Fruit fly (Drosophila melanogaster) whole organism, embryonic: ENCODE results near the gene CG4880.

Source experiments
- B-H1 ChIP-seq: fragments of 200-800 bp; sonication (Bioruptor generic); IDR thresholded peaks from 3 replicates; pipeline ENCODE4 v1.3.6; 2022; ENCODE audit warnings: missing biosample characterization, missing genetic modification characterization
- Bteb2 ChIP-seq: fragments of 200-800 bp; sonication (Bioruptor generic); optimal IDR thresholded peaks from 2 replicates; lab custom pipeline; 2016; ENCODE audit warnings: missing biosample characterization, missing genetic modification characterization
- CG10267 ChIP-seq: fragments of 200-800 bp; sonication (Bioruptor generic); optimal IDR thresholded peaks from 2 replicates; lab custom pipeline; 2018; ENCODE audit warnings: missing biosample characterization, mild to moderate bottlenecking, missing genetic modification characterization, moderate library complexity
- CG12219 ChIP-seq: fragments of 200-800 bp; sonication (Bioruptor generic); optimal IDR thresholded peaks from 3 replicates; lab custom pipeline; 2018; ENCODE audit warnings: missing biosample characterization, mild to moderate bottlenecking, missing genetic modification characterization
- CG1233 ChIP-seq: fragments of 200-800 bp; sonication (Bioruptor generic); optimal IDR thresholded peaks from 4 replicates; lab custom pipeline; 2018; ENCODE audit warnings: missing biosample characterization, mild to moderate bottlenecking, missing genetic modification characterization
- CG13424 ChIP-seq: fragments of 200-800 bp; sonication (Bioruptor generic); optimal IDR thresholded peaks from 2 replicates; lab custom pipeline; 2019; ENCODE audit warnings: missing biosample characterization, mild to moderate bottlenecking, missing genetic modification characterization, moderate library complexity
- CG13624 ChIP-seq: fragments of 200-800 bp; sonication (Bioruptor generic); optimal IDR thresholded peaks from 2 replicates; lab custom pipeline; 2016; ENCODE audit warnings: missing biosample characterization, missing genetic modification characterization
- CG16863 ChIP-seq: fragments of 200-800 bp; sonication (Bioruptor generic); optimal IDR thresholded peaks from 3 replicates; lab custom pipeline; 2016; ENCODE audit warnings: missing biosample characterization, missing genetic modification characterization
- CG17912 ChIP-seq: fragments of 200-800 bp; sonication (Bioruptor generic); optimal IDR thresholded peaks from 2 replicates; lab custom pipeline; 2018; ENCODE audit warnings: missing biosample characterization, mild to moderate bottlenecking, missing genetic modification characterization
- CG2875 ChIP-seq: fragments of 200-800 bp; sonication (Bioruptor generic); optimal IDR thresholded peaks from 2 replicates; lab custom pipeline; 2017; ENCODE audit warnings: missing biosample characterization, mild to moderate bottlenecking, missing genetic modification characterization, missing genetic modification reagents
- CG30020 ChIP-seq: fragments of 200-800 bp; optimal IDR thresholded peaks from 2 replicates; lab custom pipeline; 2019; ENCODE audit warnings: missing biosample characterization, mild to moderate bottlenecking, missing genetic modification characterization, moderate library complexity
- CG31388 ChIP-seq: fragments of 200-800 bp; sonication (Bioruptor generic); optimal IDR thresholded peaks from 2 replicates; lab custom pipeline; 2016; ENCODE audit warnings: missing biosample characterization, missing genetic modification characterization
- CG31441 ChIP-seq: fragments of 200-800 bp; sonication (Bioruptor generic); IDR thresholded peaks from 2 replicates; pipeline ENCODE4 v1.3.6; 2022; ENCODE audit warnings: missing biosample characterization, missing genetic modification characterization
- CG32767 ChIP-seq: fragments of 200-800 bp; sonication (Bioruptor generic); IDR thresholded peaks from 2 replicates; pipeline ENCODE4 v1.3.6; 2022; ENCODE audit warnings: missing biosample characterization, missing genetic modification characterization
- CG3407 ChIP-seq: fragments of 200-800 bp; sonication (Bioruptor generic); optimal IDR thresholded peaks from 2 replicates; lab custom pipeline; 2018; ENCODE audit warnings: missing biosample characterization, mild to moderate bottlenecking, missing genetic modification characterization
- CG42726 ChIP-seq: fragments of 200-800 bp; sonication (Bioruptor generic); IDR thresholded peaks from 2 replicates; pipeline ENCODE4 v1.3.6; 2022; ENCODE audit warnings: missing biosample characterization, missing genetic modification characterization; ENCODE audit not compliant: partially characterized antibody
- CG4424 ChIP-seq: fragments of 200-800 bp; sonication (Bioruptor generic); optimal IDR thresholded peaks from 3 replicates; lab custom pipeline; 2016; ENCODE audit warnings: missing biosample characterization, missing genetic modification characterization
- CG6854 ChIP-seq: fragments of 200-800 bp; sonication (Bioruptor generic); optimal IDR thresholded peaks from 3 replicates; lab custom pipeline; 2017; ENCODE audit warnings: missing biosample characterization, mild to moderate bottlenecking, missing genetic modification characterization
- CG7556 ChIP-seq: fragments of 200-800 bp; sonication (Bioruptor generic); optimal IDR thresholded peaks from 2 replicates; lab custom pipeline; 2017; ENCODE audit warnings: missing biosample characterization, mild to moderate bottlenecking, missing genetic modification characterization
- CG7963 ChIP-seq: fragments of 200-800 bp; sonication (Bioruptor generic); IDR thresholded peaks from 3 replicates; pipeline ENCODE4 v1.3.6; 2022; ENCODE audit warnings: missing biosample characterization, missing genetic modification characterization; ENCODE audit not compliant: partially characterized antibody
- CG8281 ChIP-seq: fragments of 200-800 bp; sonication (Bioruptor generic); optimal IDR thresholded peaks from 2 replicates; lab custom pipeline; 2018; ENCODE audit warnings: missing biosample characterization, mild to moderate bottlenecking, missing genetic modification characterization, moderate library complexity
- CG8359 ChIP-seq: fragments of 200-800 bp; sonication (Bioruptor generic); optimal IDR thresholded peaks from 2 replicates; lab custom pipeline; 2017; ENCODE audit warnings: missing biosample characterization, mild to moderate bottlenecking, missing genetic modification characterization, borderline replicate concordance
- CG8388 ChIP-seq: fragments of 200-800 bp; sonication (Bioruptor generic); optimal IDR thresholded peaks from 2 replicates; lab custom pipeline; 2019; ENCODE audit warnings: missing biosample characterization, mild to moderate bottlenecking, missing genetic modification characterization, moderate library complexity
- Dek ChIP-seq: fragments of 200-800 bp; sonication (Bioruptor generic); optimal IDR thresholded peaks from 3 replicates; lab custom pipeline; 2019; ENCODE audit warnings: missing biosample characterization, mild to moderate bottlenecking, missing genetic modification characterization, moderate library complexity
- MBD-R2 ChIP-seq: fragments of 200-800 bp; sonication (Bioruptor generic); IDR thresholded peaks from 2 replicates; pipeline ENCODE4 v1.3.6; 2022; ENCODE audit warnings: missing biosample characterization, missing genetic modification characterization
- Mad ChIP-seq: fragments of 200-800 bp; sonication (Bioruptor generic); optimal IDR thresholded peaks from 2 replicates; lab custom pipeline; 2016; ENCODE audit warnings: missing biosample characterization, missing genetic modification characterization
- Nf-YC ChIP-seq: fragments of 200-800 bp; optimal IDR thresholded peaks from 3 replicates; lab custom pipeline; 2019; ENCODE audit warnings: missing biosample characterization, mild to moderate bottlenecking, missing genetic modification characterization, moderate library complexity
- Oli ChIP-seq: fragments of 200-800 bp; sonication (Bioruptor generic); optimal IDR thresholded peaks from 2 replicates; lab custom pipeline; 2018; ENCODE audit warnings: missing biosample characterization, mild to moderate bottlenecking, missing genetic modification characterization, moderate library complexity
- Optix ChIP-seq: fragments of 200-800 bp; sonication (Bioruptor generic); IDR thresholded peaks from 3 replicates; pipeline ENCODE4 v1.3.6; 2022; ENCODE audit warnings: missing biosample characterization, missing genetic modification characterization
- Six4 ChIP-seq: fragments of 200-800 bp; sonication (Bioruptor generic); optimal IDR thresholded peaks from 2 replicates; lab custom pipeline; 2016; ENCODE audit warnings: missing biosample characterization, missing genetic modification characterization
- YL-1 ChIP-seq: fragments of 200-800 bp; sonication (Bioruptor generic); optimal IDR thresholded peaks from 3 replicates; lab custom pipeline; 2017; ENCODE audit warnings: missing biosample characterization, mild to moderate bottlenecking, missing genetic modification characterization
- ara ChIP-seq: fragments of 200-800 bp; sonication (Bioruptor generic); IDR thresholded peaks from 2 replicates; pipeline ENCODE4 v1.3.6; 2022; ENCODE audit warnings: missing biosample characterization, missing genetic modification characterization
- ato ChIP-seq: fragments of 200-800 bp; sonication (Bioruptor generic); IDR thresholded peaks from 2 replicates; pipeline ENCODE4 v1.3.6; 2022; ENCODE audit warnings: missing biosample characterization, missing genetic modification characterization; ENCODE audit not compliant: partially characterized antibody
- caup ChIP-seq: fragments of 200-800 bp; sonication (Bioruptor generic); optimal IDR thresholded peaks from 3 replicates; lab custom pipeline; 2017; ENCODE audit warnings: missing biosample characterization, mild to moderate bottlenecking, missing genetic modification characterization, moderate library complexity; ENCODE audit not compliant: severe bottlenecking
- cg ChIP-seq: fragments of 200-800 bp; sonication (Bioruptor generic); optimal IDR thresholded peaks from 3 replicates; lab custom pipeline; 2019; ENCODE audit warnings: missing biosample characterization, mild to moderate bottlenecking, missing genetic modification characterization, moderate library complexity
- chif ChIP-seq, 2 experiments: fragments of 200-800 bp; sonication (Bioruptor generic); optimal IDR thresholded peaks; 3 replicates each; lab custom pipeline; 2016; ENCODE audit warnings: missing biosample characterization in 2 of 2, missing genetic modification characterization in 2 of 2
- dimm ChIP-seq: fragments of 200-800 bp; sonication (Bioruptor generic); IDR thresholded peaks from 2 replicates; pipeline ENCODE4 v1.3.6; 2022; ENCODE audit warnings: missing biosample characterization, missing genetic modification characterization
- ftz-f1 ChIP-seq: fragments of 200-800 bp; sonication (Bioruptor generic); optimal IDR thresholded peaks from 2 replicates; lab custom pipeline; 2016; ENCODE audit warnings: missing biosample characterization, missing genetic modification characterization
- hbn ChIP-seq: fragments of 200-800 bp; sonication (Bioruptor generic); IDR thresholded peaks from 2 replicates; pipeline ENCODE4 v1.3.6; 2022; ENCODE audit warnings: missing biosample characterization, missing genetic modification characterization; ENCODE audit not compliant: partially characterized antibody
- jing ChIP-seq: fragments of 200-800 bp; sonication (Bioruptor generic); optimal IDR thresholded peaks from 2 replicates; lab custom pipeline; 2018; ENCODE audit warnings: missing biosample characterization, mild to moderate bottlenecking, missing genetic modification characterization
- kay ChIP-seq: fragments of 200-800 bp; sonication (Bioruptor generic); optimal IDR thresholded peaks from 2 replicates; lab custom pipeline; 2016; ENCODE audit warnings: missing biosample characterization, missing genetic modification characterization
- nau ChIP-seq: fragments of 200-800 bp; sonication (Bioruptor generic); optimal IDR thresholded peaks from 3 replicates; lab custom pipeline; 2017; ENCODE audit warnings: missing biosample characterization, mild to moderate bottlenecking, missing genetic modification characterization, missing genetic modification reagents
- nmo ChIP-seq: fragments of 200-800 bp; sonication (Bioruptor generic); optimal IDR thresholded peaks from 2 replicates; lab custom pipeline; 2018; ENCODE audit warnings: missing biosample characterization, mild to moderate bottlenecking, missing genetic modification characterization, moderate library complexity
- org-1 ChIP-seq: fragments of 200-800 bp; sonication (Bioruptor generic); optimal IDR thresholded peaks from 2 replicates; lab custom pipeline; 2017; ENCODE audit warnings: missing biosample characterization, missing genetic modification characterization
- pita ChIP-seq: fragments of 200-800 bp; sonication (Bioruptor generic); optimal IDR thresholded peaks from 2 replicates; lab custom pipeline; 2017; ENCODE audit warnings: missing biosample characterization, mild to moderate bottlenecking, missing genetic modification characterization
- sc ChIP-seq, 3 experiments: fragments of >200 bp in 2 of 3; fragments of 200-800 bp in 1 of 3; sonication (Bioruptor generic) in 1 of 3; optimal IDR thresholded peaks; 2 replicates in 2 of 3; 3 replicates in 1 of 3; lab custom pipeline; 2017; ENCODE audit warnings: mild to moderate bottlenecking in 1 of 3, missing biosample characterization in 1 of 3, missing genetic modification characterization in 1 of 3, missing genetic modification reagents in 1 of 3
- tup ChIP-seq: fragments of 200-800 bp; sonication (Bioruptor generic); optimal IDR thresholded peaks from 2 replicates; lab custom pipeline; 2016; ENCODE audit warnings: missing biosample characterization, mild to moderate bottlenecking, missing genetic modification characterization, moderate library complexity
- unc-4 ChIP-seq: fragments of 200-800 bp; sonication (Bioruptor generic); IDR thresholded peaks from 2 replicates; pipeline ENCODE4 v1.3.6; 2022; ENCODE audit warnings: missing biosample characterization, missing genetic modification characterization; ENCODE audit not compliant: partially characterized antibody
- wor ChIP-seq: fragments of 200-800 bp; sonication (Bioruptor generic); IDR thresholded peaks from 2 replicates; pipeline ENCODE4 v1.3.6; 2022; ENCODE audit warnings: missing biosample characterization, missing genetic modification characterization
- zen ChIP-seq: fragments of 200-800 bp; sonication (Bioruptor generic); optimal IDR thresholded peaks from 3 replicates; lab custom pipeline; 2018; ENCODE audit warnings: missing biosample characterization, mild to moderate bottlenecking, missing genetic modification characterization, moderate library complexity

The CG4880 gene

DNA sequence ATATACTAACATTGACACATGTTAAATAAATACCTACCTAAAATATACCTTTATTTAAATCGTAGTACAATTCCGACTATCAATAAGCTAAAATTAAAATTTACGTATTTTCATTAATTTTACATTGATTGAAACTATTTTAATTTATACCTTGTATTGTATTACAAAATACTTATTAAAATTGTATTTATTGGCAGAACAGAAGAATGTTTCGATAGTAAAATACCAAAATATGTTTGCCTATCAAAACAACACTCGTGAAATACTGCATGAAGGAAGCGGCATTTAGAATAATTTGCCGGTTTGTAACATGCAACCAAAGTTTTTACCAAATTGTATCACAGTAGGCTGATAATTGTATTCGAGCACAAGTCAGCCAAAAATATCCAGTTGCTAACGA is at the start of gene CG4880, which contains the start of gene DENR (continued):
- TF ChIP-seq unc-4 (GFP tag; lab: Robert Waterston, UW) (peak; percentile 54; the same call in 1 of the 2 replicates), CG3407 (no peak), CG7963 (no peak), CG42726 (GFP tag; lab: Robert Waterston, UW) (no peak), CG16863 (GFP tag; lab: Kevin White, UChicago) (no peak), B-H1 (GFP tag; lab: Robert Waterston, UW) (no peak), CG13424 (tag; lab: Kevin White, UChicago) (no peak), Dek (no peak), CG8359 (GFP tag; lab: Kevin White, UChicago) (no peak), CG17912 (GFP tag; lab: Kevin White, UChicago) (no peak), pita (no peak), caup (GFP tag; lab: Kevin White, UChicago) (no peak), ftz-f1 (no peak), nau (GFP tag; lab: Kevin White, UChicago) (no peak), Six4 (GFP tag; lab: Kevin White, UChicago) (no peak), nmo (GFP tag; lab: Kevin White, UChicago) (peak; percentile 8), YL-1 (peak; percentile 2), CG31441 (GFP tag; lab: Robert Waterston, UW) (no peak), ato (GFP tag; lab: Robert Waterston, UW) (no peak), hbn (peak; percentile 42; the same call in 1 of the 2 replicates), CG10267 (peak; percentile 3), CG1233 (GFP tag; lab: Kevin White, UChicago) (no peak), Oli (no peak), CG32767 (no peak), cg (GFP tag; lab: Kevin White, UChicago) (no peak), zen (tag; lab: Kevin White, UChicago) (no peak), chif (GFP tag; optimal IDR thresholded peaks at IDR 0.05; lab: Kevin White, UChicago) (no peak), CG13624 (GFP tag; lab: Kevin White, UChicago) (no peak), MBD-R2 (GFP tag; lab: Robert Waterston, UW) (peak; percentile 7; the same call in 1 of the 2 replicates), Mad (GFP tag; lab: Kevin White, UChicago) (no peak), CG8388 (no peak), jing (GFP tag; lab: Kevin White, UChicago) (no peak), wor (GFP tag; lab: Robert Waterston, UW) (no peak), CG6854 (GFP tag; lab: Kevin White, UChicago) (no peak), ara (no peak), sc (optimal IDR thresholded peaks at IDR 0.05; lab: Kevin White, UChicago) (no peak), sc (GFP tag; optimal IDR thresholded peaks at IDR 0.05; lab: Kevin White, UChicago) (no peak), CG4424 (no peak), CG30020 (tag; lab: Kevin White, UChicago) (peak; percentile 44), CG7556 (GFP tag; lab: Kevin White, UChicago) (no peak), kay (GFP tag; lab: Kevin White, UChicago) (no peak), Bteb2 (no peak), org-1 (no peak), CG12219 (GFP tag; lab: Kevin White, UChicago) (no peak), tup (GFP tag; lab: Kevin White, UChicago) (no peak), CG8281 (tag; lab: Kevin White, UChicago) (no peak), Nf-YC (no peak), CG31388 (GFP tag; lab: Kevin White, UChicago) (no peak), dimm (GFP tag; lab: Robert Waterston, UW) (no peak), Optix (GFP tag; lab: Robert Waterston, UW) (no peak), CG2875 (no peak)
